Worm (Caenorhabditis elegans) whole organism, L4 larva: ENCODE measurements around the gene Y61A9LA.3.
"Not testable (repeated sequence)": the region's sequence is repeated elsewhere in the genome, so short reads cannot be mapped to it uniquely, and the experiment has no call there.

Source experiments
- T20F7.1 ChIP-seq: fragments of 200-800 bp; sonication (Bioruptor generic); optimal IDR thresholded peaks from 2 replicates; lab custom pipeline; 2018; ENCODE audit warnings: mild to moderate bottlenecking, missing genetic modification characterization, missing compliant biosample characterization
- ceh-62 ChIP-seq: sonication (generic microtip); optimal IDR thresholded peaks from 2 replicates; lab custom pipeline; 2017; ENCODE audit warnings: missing biosample characterization, missing genetic modification characterization
- ctbp-1 ChIP-seq: fragments of 200-800 bp; sonication (Bioruptor generic); IDR thresholded peaks from 2 replicates; pipeline ENCODE4 v1.3.6; 2022; ENCODE audit warnings: missing genetic modification reagents, missing genetic modification characterization, missing compliant biosample characterization
- fkh-10 ChIP-seq: fragments of 150-350 bp; optimal IDR thresholded peaks from 2 replicates; lab custom pipeline; 2014; ENCODE audit warnings: missing biosample characterization, missing genetic modification reagents, missing genetic modification characterization
- nhr-11 ChIP-seq: fragments of 150-350 bp; optimal IDR thresholded peaks from 2 replicates; lab custom pipeline; 2014; ENCODE audit warnings: missing biosample characterization, missing genetic modification characterization
- nhr-76 ChIP-seq: fragments of 150-350 bp; optimal IDR thresholded peaks from 2 replicates; lab custom pipeline; 2014; ENCODE audit warnings: missing biosample characterization, missing genetic modification characterization
- pha-4 ChIP-seq, 2 experiments: fragments of 150-350 bp in 1 of 2; fragments of 200-800 bp in 1 of 2; sonication (Bioruptor generic) in 1 of 2; IDR thresholded peaks in 1 of 2; optimal IDR thresholded peaks in 1 of 2; 2 replicates each; pipeline versions ENCODE4 v1.3.6 to Lab custom; 2014 to 2022; ENCODE audit warnings: missing genetic modification characterization in 2 of 2, missing genetic modification reagents in 2 of 2, missing biosample characterization in 1 of 2, missing compliant biosample characterization in 1 of 2
- skn-1 ChIP-seq: fragments of 150-350 bp; optimal IDR thresholded peaks from 2 replicates; lab custom pipeline; 2014; ENCODE audit warnings: missing biosample characterization, missing genetic modification characterization
- snpc-1.2 ChIP-seq: fragments of 200-800 bp; sonication (Bioruptor generic); IDR thresholded peaks from 2 replicates; pipeline ENCODE4 v1.3.6; 2022; ENCODE audit warnings: missing genetic modification reagents, missing genetic modification characterization, missing compliant biosample characterization
- unc-130 ChIP-seq: sonication (generic microtip); optimal IDR thresholded peaks from 2 replicates; lab custom pipeline; 2016; ENCODE audit warnings: missing genetic modification reagents, missing genetic modification characterization, missing compliant biosample characterization
- unc-62 ChIP-seq, 3 experiments: fragments of 150-350 bp in 1 of 3; sonication (generic microtip); optimal IDR thresholded peaks in 2 of 3; peaks in 1 of 3; 1 replicate in 1 of 3; 2 replicates in 2 of 3; lab custom pipeline; 2014 to 2017; ENCODE audit warnings: missing biosample characterization in 3 of 3, missing genetic modification characterization in 3 of 3, missing genetic modification reagents in 3 of 3, missing genotype in 1 of 3
- zag-1 ChIP-seq: fragments of 150-350 bp; optimal IDR thresholded peaks from 2 replicates; lab custom pipeline; 2014; ENCODE audit warnings: missing biosample characterization, missing genetic modification characterization
- zip-11 ChIP-seq: fragments of 200-800 bp; sonication (Bioruptor generic); IDR thresholded peaks from 2 replicates; pipeline ENCODE4 v1.3.6; 2022; ENCODE audit warnings: missing genetic modification characterization, missing compliant biosample characterization

ce11 chrV:4552394-4553096 lies 18.4 kb upstream of the Y61A9LA.3 start:
- TF ChIP-seq zip-11 (GFP tag; lab: Robert Waterston, UW); fkh-10; zag-1 (tag; lab: Kevin White, UChicago); T20F7.1 (GFP tag; lab: Kevin White, UChicago); nhr-11 (tag; lab: Kevin White, UChicago); skn-1 (tag; lab: Kevin White, UChicago); ceh-62 (tag; lab: Kevin White, UChicago); unc-130 (GFP tag; lab: Kevin White, UChicago); pha-4 (GFP tag; IDR thresholded peaks at IDR 0.05; lab: Robert Waterston, UW); pha-4 (tag; optimal IDR thresholded peaks at IDR 0.05; lab: Kevin White, UChicago); nhr-76 (tag; lab: Kevin White, UChicago); snpc-1.2 (GFP tag; lab: Robert Waterston, UW); unc-62 (GFP tag; optimal IDR thresholded peaks at IDR 0.05 in 1 of 2; lab: Kevin White, UChicago); unc-62 (tag; optimal IDR thresholded peaks at IDR 0.05; lab: Kevin White, UChicago): not testable (repeated sequence)
- TF ChIP-seq ctbp-1 (GFP tag; lab: Robert Waterston, UW): 0 out of 2 replicates have a peak, but pooled peaks have one; percentile 66
